Fruit fly (Drosophila melanogaster) whole organism: ENCODE results near the gene Oatp33Eb.

Source experiments
- CG8478 ChIP-seq: fragments of >200 bp; optimal IDR thresholded peaks from 2 replicates; lab custom pipeline; 2018; ENCODE audit warnings: inconsistent platforms
- Dll ChIP-seq: fragments of >200 bp; optimal IDR thresholded peaks from 2 replicates; lab custom pipeline; 2017
- EcR ChIP-seq, 2 experiments: fragments of >200 bp; optimal IDR thresholded peaks; 2 replicates each; lab custom pipeline; 2017; ENCODE audit warnings: missing biosample characterization in 2 of 2, missing genetic modification characterization in 2 of 2, missing genetic modification reagents in 2 of 2
- pan ChIP-seq: fragments of >200 bp; optimal IDR thresholded peaks from 2 replicates; lab custom pipeline; 2017
- psq ChIP-seq: fragments of >200 bp; optimal IDR thresholded peaks from 2 replicates; lab custom pipeline; 2017
- usp ChIP-seq: fragments of >200 bp; optimal IDR thresholded peaks from 2 replicates; lab custom pipeline; 2017; ENCODE audit warnings: missing biosample characterization, missing genetic modification characterization, mixed read lengths

dm6 chr2L:12476115-12476514, 27.8 kb downstream of the Oatp33Eb start:
- TF ChIP-seq psq (lab: Kevin White, UChicago) (no peak), EcR (GFP tag; optimal IDR thresholded peaks at IDR 0.05; lab: Kevin White, UChicago) (no peak), usp (no peak), Dll (lab: Kevin White, UChicago) (no peak), pan (lab: Kevin White, UChicago) (no peak), CG8478 (lab: Kevin White, UChicago) (no peak)
